Fruit fly (Drosophila melanogaster): ENCODE measurements around the gene CG4194.

CG4194 gene

DNA sequence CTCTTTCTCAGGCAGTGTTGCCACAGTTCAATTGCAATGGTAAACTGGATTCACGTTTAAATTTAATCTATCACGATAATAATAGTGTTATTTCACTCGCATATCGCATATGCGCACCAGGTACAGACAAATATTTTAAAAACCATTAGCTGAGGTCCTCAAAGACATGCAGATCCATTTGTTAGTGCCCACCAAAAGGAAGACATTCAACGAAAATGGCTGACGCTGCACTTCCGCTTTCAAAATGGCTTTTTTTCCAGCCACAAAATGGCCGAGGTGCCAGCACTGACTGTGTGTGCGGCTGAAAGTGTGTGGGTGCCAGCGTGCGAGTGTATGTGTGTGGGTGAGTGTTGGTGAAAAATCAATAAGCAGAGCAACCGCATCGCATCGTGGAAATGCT, 7.3 kb upstream of the CG4194 start (continued):
- TF ChIP-seq CG12391 (tag; optimal IDR thresholded peaks at IDR 0.05) (peak; percentile 52), lbe (GFP tag; optimal IDR thresholded peaks at IDR 0.05) (no peak), oc (tag; optimal IDR thresholded peaks at IDR 0.05) (no peak), ATbp (GFP tag; optimal IDR thresholded peaks at IDR 0.05) (peak; percentile 44), CG10979 (tag; optimal IDR thresholded peaks at IDR 0.05) (peak; percentile 39), Sox100B (GFP tag; optimal IDR thresholded peaks at IDR 0.05) (no peak), pros (GFP tag; optimal IDR thresholded peaks at IDR 0.05) (no peak), crc (GFP tag; optimal IDR thresholded peaks at IDR 0.05) (no peak), CG30403 (GFP tag; optimal IDR thresholded peaks at IDR 0.05) (peak; percentile 8), kay (GFP tag; optimal IDR thresholded peaks at IDR 0.05) (no peak), CG12744 (GFP tag; optimal IDR thresholded peaks at IDR 0.05) (no peak), CG2199 (GFP tag; IDR thresholded peaks at IDR 0.05) (no peak), Dip3 (GFP tag; optimal IDR thresholded peaks at IDR 0.05) (no peak), dati (GFP tag; IDR thresholded peaks at IDR 0.05) (no peak), al (GFP tag; IDR thresholded peaks at IDR 0.05) (no peak), Dek (tag; optimal IDR thresholded peaks at IDR 0.05) (peak; percentile 38), CG32767 (GFP tag; IDR thresholded peaks at IDR 0.05) (no peak), mam (GFP tag; optimal IDR thresholded peaks at IDR 0.05) (no peak), cwo (GFP tag; optimal IDR thresholded peaks at IDR 0.05) (no peak), Rfx (GFP tag; IDR thresholded peaks at IDR 0.05) (peak; percentile 32; the same call in 1 of the 2 replicates), CG31441 (GFP tag; IDR thresholded peaks at IDR 0.05) (peak; percentile 55), E2f2 (GFP tag; IDR thresholded peaks at IDR 0.05) (no peak), Adf1 (GFP tag; IDR thresholded peaks at IDR 0.05) (no peak), D (optimal IDR thresholded peaks at IDR 0.05) (no peak), D (GFP tag; optimal IDR thresholded peaks at IDR 0.05) (peak; percentile 24), CG13894 (tag; optimal IDR thresholded peaks at IDR 0.05) (no peak), MESR4 (GFP tag; optimal IDR thresholded peaks at IDR 0.05) (no peak), CG6254 (GFP tag; optimal IDR thresholded peaks at IDR 0.05) (peak; percentile 36), Sry-β (GFP tag; optimal IDR thresholded peaks at IDR 0.05) (peak; percentile 93), sd (tag; optimal IDR thresholded peaks at IDR 0.05) (no peak), CG11723 (GFP tag; optimal IDR thresholded peaks at IDR 0.05) (peak; percentile 18), slbo (GFP tag; IDR thresholded peaks at IDR 0.05) (peak; percentile 35; the same call in 1 of the 2 replicates), lilli (GFP tag; optimal IDR thresholded peaks at IDR 0.05) (peak; percentile 14), CG3065 (GFP tag; optimal IDR thresholded peaks at IDR 0.05) (no peak), CG43689 (GFP tag; IDR thresholded peaks at IDR 0.05) (no peak), CG1647 (GFP tag; optimal IDR thresholded peaks at IDR 0.05) (no peak), pan (optimal IDR thresholded peaks at IDR 0.05) (no peak), pan (GFP tag; optimal IDR thresholded peaks at IDR 0.05 in 1 of 2, IDR thresholded peaks at IDR 0.05 in 1 of 2) (peak in 1 of 2 experiments; percentile 31), MBD-R2 (GFP tag; IDR thresholded peaks at IDR 0.05) (peak; percentile 62), MTF-1 (GFP tag; optimal IDR thresholded peaks at IDR 0.05; ENCODE audit: borderline replicate concordance) (no peak), Hsf (GFP tag; optimal IDR thresholded peaks at IDR 0.05) (peak; percentile 23), ab (GFP tag; optimal IDR thresholded peaks at IDR 0.05) (no peak), Doc3 (GFP tag; IDR thresholded peaks at IDR 0.05; ENCODE audit: partially characterized antibody) (no peak), Aef1 (GFP tag; IDR thresholded peaks at IDR 0.05) (no peak), NK7.1 (GFP tag; optimal IDR thresholded peaks at IDR 0.05) (no peak), Pdp1 (GFP tag; optimal IDR thresholded peaks at IDR 0.05) (peak; percentile 0 to 18), Fer3 (tag; optimal IDR thresholded peaks at IDR 0.05) (peak; percentile 32), CG18262 (tag; optimal IDR thresholded peaks at IDR 0.05) (peak; percentile 48), CG10431 (GFP tag; optimal IDR thresholded peaks at IDR 0.05) (peak; percentile 47), CG11456 (GFP tag; IDR thresholded peaks at IDR 0.05) (no peak), Asciz (GFP tag; optimal IDR thresholded peaks at IDR 0.05) (peak; percentile 54), grau (tag; optimal IDR thresholded peaks at IDR 0.05) (peak; percentile 42)
